Fruit fly (Drosophila melanogaster): Measurements from ENCODE around the gene AP-1-2beta.
A peak's percentile ranks its signal among the peaks of the same experiment; 100 is the strongest.

The AP-1-2beta gene

dm6 chrX:19730844-19731243 is at the start of gene AP-1-2beta:
TSS of gene AP-1-2beta (plus strand) at chrX:19731004.
- TF ChIP-seq usp (GFP tag; optimal IDR thresholded peaks at IDR 0.05) (no peak), Dll (optimal IDR thresholded peaks at IDR 0.05) (no peak), psq (optimal IDR thresholded peaks at IDR 0.05) (no peak), EcR (GFP tag; optimal IDR thresholded peaks at IDR 0.05) (no peak), CG8478 (optimal IDR thresholded peaks at IDR 0.05) (no peak), pan (optimal IDR thresholded peaks at IDR 0.05) (no peak)

- peak; percentile 97 for TF ChIP-seq Dll (optimal IDR thresholded peaks at IDR 0.05)
- TF ChIP-seq EcR (GFP tag; optimal IDR thresholded peaks at IDR 0.05), result no peak
These were observed 47.5 kb upstream of the AP-1-2beta start, which contains the start of the genes dome and Ubqn for dm6 chrX:19683040-19683875. TSS of gene dome (minus strand) at chrX:19683518. TSS of gene Ubqn (plus strand) at chrX:19683808.

- TF ChIP-seq CG8478 (optimal IDR thresholded peaks at IDR 0.05) (no peak), Dll (optimal IDR thresholded peaks at IDR 0.05) (no peak), EcR (GFP tag; optimal IDR thresholded peaks at IDR 0.05) (no peak), psq (optimal IDR thresholded peaks at IDR 0.05) (no peak), usp (GFP tag; optimal IDR thresholded peaks at IDR 0.05) (no peak), pan (optimal IDR thresholded peaks at IDR 0.05) (no peak)
These were observed 46.8 kb upstream of the AP-1-2beta start for dm6 chrX:19684048-19684447.

DNA sequence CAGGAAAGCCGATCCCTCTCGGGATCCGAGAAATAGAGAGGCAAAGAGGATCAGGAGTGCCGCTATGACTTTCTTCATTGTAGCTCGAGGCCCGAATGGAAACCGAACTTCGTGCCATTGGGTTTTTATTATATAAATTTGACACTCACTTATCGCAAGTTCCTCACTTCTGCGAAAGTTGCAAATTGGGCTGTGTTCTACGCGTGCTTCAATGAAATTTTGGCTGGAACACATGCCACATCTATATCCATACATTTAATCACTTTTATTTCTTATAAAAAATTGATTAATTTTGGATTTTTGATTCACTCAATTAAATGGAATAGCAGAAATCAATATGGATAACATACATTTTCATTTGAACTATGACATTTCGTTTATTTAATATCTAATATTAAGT is 42.0 kb upstream of the AP-1-2beta start, which contains the start of gene CG14227:
CG14227 (minus strand) TSS at position 101 of the 400 bp plus-strand sequence.
- TF ChIP-seq Dll (optimal IDR thresholded peaks at IDR 0.05), result no peak
- TF ChIP-seq EcR (GFP tag; optimal IDR thresholded peaks at IDR 0.05), result no peak
- no peak for TF ChIP-seq CG8478 (optimal IDR thresholded peaks at IDR 0.05)
- no peak for TF ChIP-seq psq (optimal IDR thresholded peaks at IDR 0.05)
- TF ChIP-seq pan (optimal IDR thresholded peaks at IDR 0.05), result no peak
- no peak for TF ChIP-seq usp (GFP tag; optimal IDR thresholded peaks at IDR 0.05)

dm6 chrX:19690050-19690449 is 40.8 kb upstream of the AP-1-2beta start:
- TF ChIP-seq pan (optimal IDR thresholded peaks at IDR 0.05) (no peak), usp (GFP tag; optimal IDR thresholded peaks at IDR 0.05) (no peak), EcR (GFP tag; optimal IDR thresholded peaks at IDR 0.05) (no peak), Dll (optimal IDR thresholded peaks at IDR 0.05) (no peak), CG8478 (optimal IDR thresholded peaks at IDR 0.05) (no peak), psq (optimal IDR thresholded peaks at IDR 0.05) (no peak)

- TF ChIP-seq CG8478 (optimal IDR thresholded peaks at IDR 0.05), result no peak
- no peak for TF ChIP-seq psq (optimal IDR thresholded peaks at IDR 0.05)
- TF ChIP-seq Dll (optimal IDR thresholded peaks at IDR 0.05), result no peak
- no peak for TF ChIP-seq usp (GFP tag; optimal IDR thresholded peaks at IDR 0.05)
- no peak for TF ChIP-seq EcR (GFP tag; optimal IDR thresholded peaks at IDR 0.05)
- TF ChIP-seq pan (optimal IDR thresholded peaks at IDR 0.05), result no peak
These were observed 37.7 kb upstream of the AP-1-2beta start, which contains the start of gene Mer for dm6 chrX:19692951-19693698. TSS of gene Mer (minus strand) at chrX:19693500.

DNA sequence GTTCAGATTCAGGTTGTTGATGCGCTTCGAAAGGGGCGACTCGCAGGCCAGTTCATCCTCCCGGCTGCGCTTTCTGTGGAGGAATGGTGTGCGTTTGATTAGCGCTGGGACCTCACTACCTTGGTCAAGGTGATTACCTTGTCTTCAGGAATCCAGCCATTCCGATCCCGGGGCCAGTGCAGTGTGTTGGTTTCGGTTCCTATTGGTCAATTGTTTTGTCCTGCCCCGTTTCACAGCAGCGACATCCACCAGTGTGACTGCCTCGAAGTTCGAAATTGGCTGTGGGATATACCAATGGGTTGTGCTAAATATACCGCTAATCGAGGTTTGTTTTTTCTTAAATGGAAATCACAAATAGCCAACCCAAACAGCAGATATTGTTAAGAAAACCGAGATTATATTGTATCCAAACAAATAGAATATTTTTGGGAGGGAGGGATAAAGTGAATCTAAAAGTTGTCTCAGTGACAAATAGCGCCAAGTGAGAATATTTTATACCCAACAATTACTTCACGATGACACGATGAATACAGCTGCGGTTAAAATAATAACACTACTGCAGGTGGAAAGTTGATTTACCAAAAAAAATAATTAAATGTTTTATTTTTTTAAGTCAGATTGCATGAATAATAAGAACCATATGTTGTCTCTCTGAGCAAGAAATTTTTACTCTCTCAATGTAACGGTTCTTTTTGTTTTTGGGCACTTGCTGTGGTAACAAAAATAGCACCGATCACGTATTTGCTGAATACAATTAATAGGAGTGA is 35.8 kb upstream of the AP-1-2beta start, which contains the start of gene CG14229:
CG14229 (minus strand) TSS at position 459 of the 767 bp plus-strand sequence.
- no peak for TF ChIP-seq Dll (optimal IDR thresholded peaks at IDR 0.05)
- no peak for TF ChIP-seq usp (GFP tag; optimal IDR thresholded peaks at IDR 0.05)
- TF ChIP-seq EcR (GFP tag; optimal IDR thresholded peaks at IDR 0.05), result no peak
- TF ChIP-seq CG8478 (optimal IDR thresholded peaks at IDR 0.05), result no peak
- TF ChIP-seq pan (optimal IDR thresholded peaks at IDR 0.05), result no peak
- TF ChIP-seq psq (optimal IDR thresholded peaks at IDR 0.05), result no peak

- TF ChIP-seq pan (optimal IDR thresholded peaks at IDR 0.05), result no peak
- TF ChIP-seq psq (optimal IDR thresholded peaks at IDR 0.05), result no peak
- TF ChIP-seq usp (GFP tag; optimal IDR thresholded peaks at IDR 0.05), result no peak
- TF ChIP-seq EcR (GFP tag; optimal IDR thresholded peaks at IDR 0.05), result no peak
- TF ChIP-seq Dll (optimal IDR thresholded peaks at IDR 0.05), result no peak
- no peak for TF ChIP-seq CG8478 (optimal IDR thresholded peaks at IDR 0.05)
These were observed 34.0 kb upstream of the AP-1-2beta start, which contains the start of gene Cdc42 for dm6 chrX:19696845-19697244. TSS of gene Cdc42 (plus strand) at chrX:19697091.

DNA sequence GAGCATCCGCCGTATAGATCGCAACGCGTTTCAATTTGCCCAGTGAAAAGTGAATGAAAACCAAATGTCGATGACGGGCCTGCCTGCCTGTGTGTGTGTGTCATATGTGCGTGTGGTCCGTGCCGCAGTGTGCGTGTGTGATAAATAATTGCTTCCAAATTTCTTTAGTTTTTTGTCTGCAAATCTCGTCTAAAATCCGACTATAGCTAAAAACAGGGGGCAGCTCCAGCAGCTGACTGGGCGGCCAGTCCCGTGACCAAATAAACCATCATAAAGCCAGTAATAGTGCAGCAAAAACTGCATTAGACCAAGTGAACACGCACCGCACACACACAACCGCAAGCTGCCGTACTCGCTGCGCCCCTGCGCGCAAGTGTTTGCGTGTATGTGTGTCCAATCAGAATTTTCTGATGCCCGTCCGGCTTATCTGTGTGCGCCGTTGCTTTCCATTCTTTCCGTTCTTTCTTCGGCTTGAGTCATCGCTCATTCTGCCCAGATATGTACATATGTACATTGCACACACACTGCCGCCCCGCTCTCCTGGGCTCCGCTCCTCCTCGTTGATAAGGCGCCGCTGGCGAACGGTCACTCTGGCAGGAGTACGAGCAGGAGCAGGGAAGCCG is 33.4 kb upstream of the AP-1-2beta start:
- TF ChIP-seq Dll (optimal IDR thresholded peaks at IDR 0.05), result peak; percentile 12
- TF ChIP-seq pan (optimal IDR thresholded peaks at IDR 0.05), result no peak
- TF ChIP-seq CG8478 (optimal IDR thresholded peaks at IDR 0.05), result peak; percentile 6

- TF ChIP-seq pan (optimal IDR thresholded peaks at IDR 0.05), result no peak
- TF ChIP-seq CG8478 (optimal IDR thresholded peaks at IDR 0.05), result no peak
- TF ChIP-seq psq (optimal IDR thresholded peaks at IDR 0.05), result no peak
- no peak for TF ChIP-seq EcR (GFP tag; optimal IDR thresholded peaks at IDR 0.05)
- TF ChIP-seq usp (GFP tag; optimal IDR thresholded peaks at IDR 0.05), result no peak
- TF ChIP-seq Dll (optimal IDR thresholded peaks at IDR 0.05), result no peak
These were observed 29.2 kb upstream of the AP-1-2beta start, which contains the start of gene Tcs4 for dm6 chrX:19701611-19702010. TSS of gene Tcs4 (minus strand) at chrX:19701755.

DNA sequence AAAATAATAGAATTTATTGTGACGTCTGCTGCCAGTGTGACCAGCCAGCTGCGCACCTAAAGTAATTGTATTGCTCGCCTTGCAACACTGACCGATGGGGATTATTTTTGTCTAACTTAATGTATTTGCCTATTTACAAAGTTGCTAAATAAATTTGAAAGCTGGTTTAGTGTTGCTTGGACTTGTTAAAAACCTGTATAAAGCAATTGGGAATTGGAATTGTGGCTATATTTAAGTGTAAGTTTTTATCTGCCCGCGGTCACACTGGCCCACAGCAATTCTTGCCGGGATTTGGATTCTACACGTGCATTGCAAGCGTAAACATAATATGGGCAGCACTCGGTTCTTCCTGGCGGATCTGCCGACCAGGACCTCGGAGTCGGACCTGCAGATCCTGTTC is 26.7 kb upstream of the AP-1-2beta start, which contains the start of the genes CG14230 and CG14232:
CG14230 (plus strand) TSS at position 94 of the 400 bp plus-strand sequence.
CG14232 (minus strand) TSS at position 177 of the 400 bp plus-strand sequence.
- TF ChIP-seq EcR (GFP tag; optimal IDR thresholded peaks at IDR 0.05) (no peak), psq (optimal IDR thresholded peaks at IDR 0.05) (no peak), usp (GFP tag; optimal IDR thresholded peaks at IDR 0.05) (no peak), pan (optimal IDR thresholded peaks at IDR 0.05) (no peak), CG8478 (optimal IDR thresholded peaks at IDR 0.05) (no peak), Dll (optimal IDR thresholded peaks at IDR 0.05) (no peak)

Measured in whole organism.